Worm (Caenorhabditis elegans): ENCODE measurements around the gene nhr-193.

Gene nhr-193

DNA sequence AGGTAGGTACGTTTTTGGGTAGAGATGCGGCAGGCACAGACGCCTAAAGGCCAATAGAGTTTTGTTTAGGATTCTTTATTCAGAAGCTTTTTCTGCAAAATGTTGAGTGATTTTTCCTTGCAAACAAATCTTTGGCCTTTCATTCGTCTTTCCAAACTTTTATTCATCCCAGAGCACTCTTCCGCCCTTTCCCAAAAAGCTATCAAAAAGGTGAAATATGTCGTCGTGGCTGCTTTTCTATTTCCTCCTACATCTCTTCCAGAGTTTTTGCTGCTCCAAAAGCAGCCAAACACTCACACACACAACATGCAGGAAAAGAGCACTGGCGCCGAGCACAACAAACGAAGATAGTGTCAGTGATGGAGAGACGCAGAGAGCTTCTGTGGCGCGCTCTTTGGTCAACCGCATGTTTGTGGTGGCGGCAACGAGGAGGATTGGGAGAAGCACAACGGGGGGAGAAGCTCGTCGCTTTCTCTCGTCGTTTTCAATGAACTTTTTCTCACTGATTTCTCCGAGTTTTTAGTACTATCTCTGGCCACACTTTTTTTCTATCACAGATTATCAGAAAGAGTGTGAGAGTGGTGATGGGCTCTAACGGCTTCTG is 8.8 kb downstream of the nhr-193 start (continued):
- TF ChIP-seq rbr-2 (tag; optimal IDR thresholded peaks at IDR 0.05) (peak; percentile 66), lir-3 (tag; optimal IDR thresholded peaks at IDR 0.05) (no peak), spr-3 (GFP tag; optimal IDR thresholded peaks at IDR 0.05) (no peak), aha-1 (tag) (peak; percentile 95), T26A8.4 (GFP tag; IDR thresholded peaks at IDR 0.05) (0 out of 2 replicates have a peak, but pooled peaks have one; percentile 13), F26F4.8 (GFP tag; conservative IDR thresholded peaks at IDR 0.05) (no peak), mdl-1 (tag; optimal IDR thresholded peaks at IDR 0.05) (peak; percentile 9 to 75)

DNA sequence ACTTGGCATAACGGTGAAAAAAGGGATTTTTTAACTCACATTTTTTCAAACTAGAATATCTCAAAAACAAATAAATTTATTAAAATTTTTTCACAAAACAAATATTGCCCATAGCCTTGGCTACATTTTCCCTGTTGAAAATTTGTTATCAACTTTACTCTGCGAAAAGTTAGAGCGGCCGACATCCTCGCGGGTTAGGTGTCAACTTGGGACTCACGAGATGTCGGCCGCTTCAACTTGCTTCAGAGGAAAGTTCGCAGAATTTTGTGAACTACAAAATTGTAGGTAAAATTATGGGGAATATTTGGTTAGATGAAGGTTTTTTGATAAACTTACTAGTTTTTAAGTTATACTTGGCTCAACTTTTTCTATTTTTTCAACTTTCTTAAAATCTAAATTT is 9.6 kb downstream of the nhr-193 start:
- peak; percentile 23 for TF ChIP-seq snpc-4 (tag; optimal IDR thresholded peaks at IDR 0.05)
- TF ChIP-seq nhr-102 (tag; optimal IDR thresholded peaks at IDR 0.05), result no peak
- TF ChIP-seq nhr-41 (GFP tag; IDR thresholded peaks at IDR 0.05), result no peak
- no peak for TF ChIP-seq F37D6.2 (tag; optimal IDR thresholded peaks at IDR 0.05)
- TF ChIP-seq nhr-237 (tag; optimal IDR thresholded peaks at IDR 0.05), result no peak
- TF ChIP-seq Y75B8A.6 (GFP tag; IDR thresholded peaks at IDR 0.05), result no peak

DNA sequence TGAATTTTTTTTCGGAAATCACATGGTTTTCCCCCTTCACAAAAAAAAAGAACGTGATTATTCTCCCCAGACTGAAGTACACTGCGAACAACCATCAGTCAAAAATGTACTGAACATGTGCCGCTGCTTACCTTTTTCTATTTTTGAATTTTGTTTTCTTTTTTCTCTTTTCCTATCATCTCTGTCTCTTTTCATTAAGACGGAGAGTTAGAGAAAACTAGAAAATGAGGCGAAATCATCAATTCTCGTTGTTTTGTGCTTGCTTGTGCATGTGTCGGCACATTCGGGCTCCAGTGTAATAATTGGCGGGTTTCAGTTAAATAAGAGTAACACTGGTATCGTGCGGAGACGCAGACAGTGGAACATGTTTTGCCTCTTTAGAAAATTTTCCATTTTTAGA is 10.2 kb downstream of the nhr-193 start:
- TF ChIP-seq F26F4.8 (GFP tag; conservative IDR thresholded peaks at IDR 0.05) (no peak), aly-2 (tag; optimal IDR thresholded peaks at IDR 0.05) (no peak), snpc-1.2 (GFP tag; IDR thresholded peaks at IDR 0.05) (no peak), zip-2 (tag; optimal IDR thresholded peaks at IDR 0.05) (no peak), mxl-2 (GFP tag; conservative IDR thresholded peaks at IDR 0.05) (no peak), madf-5 (GFP tag; IDR thresholded peaks at IDR 0.05) (no peak), dve-1 (tag; optimal IDR thresholded peaks at IDR 0.05; ENCODE audit: insufficient read depth) (peak; percentile 59), vab-7 (GFP tag; IDR thresholded peaks at IDR 0.05) (no peak), lin-29 (GFP tag; IDR thresholded peaks at IDR 0.05) (no peak), lin-1 (GFP tag; IDR thresholded peaks at IDR 0.05) (no peak), fkh-10 (GFP tag; optimal IDR thresholded peaks at IDR 0.05) (no peak), nhr-11 (tag; optimal IDR thresholded peaks at IDR 0.05) (peak; percentile 75), sdz-12 (GFP tag; optimal IDR thresholded peaks at IDR 0.05) (no peak), nhr-28 (tag; optimal IDR thresholded peaks at IDR 0.05) (peak; percentile 91), ceh-62 (tag; optimal IDR thresholded peaks at IDR 0.05) (no peak), daf-12 (tag; optimal IDR thresholded peaks at IDR 0.05) (no peak), nhr-77 (tag; optimal IDR thresholded peaks at IDR 0.05) (peak; percentile 50), ceh-28 (tag; optimal IDR thresholded peaks at IDR 0.05) (no peak), nhr-10 (tag; optimal IDR thresholded peaks at IDR 0.05) (no peak), lin-39 (tag; optimal IDR thresholded peaks at IDR 0.05) (no peak), hif-1 (tag; optimal IDR thresholded peaks at IDR 0.05) (peak in 1 of 2 experiments; percentile 61), daf-19 (GFP tag; conservative IDR thresholded peaks at IDR 0.05) (no peak), cey-2 (tag; optimal IDR thresholded peaks at IDR 0.05; ENCODE audit: borderline replicate concordance, insufficient read depth) (no peak), rbr-2 (tag; optimal IDR thresholded peaks at IDR 0.05) (peak; percentile 9), mxl-3 (GFP tag; optimal IDR thresholded peaks at IDR 0.05) (peak; percentile 37), spr-1 (tag; optimal IDR thresholded peaks at IDR 0.05) (no peak), nhr-111 (GFP tag; optimal IDR thresholded peaks at IDR 0.05) (no peak), Y48G9A.11 (GFP tag; IDR thresholded peaks at IDR 0.05) (no peak), nhr-102 (tag; optimal IDR thresholded peaks at IDR 0.05) (peak; percentile 16), dmd-9 (GFP tag; IDR thresholded peaks at IDR 0.05) (no peak), nhr-237 (tag; optimal IDR thresholded peaks at IDR 0.05) (no peak), hmg-1.1 (GFP tag; IDR thresholded peaks at IDR 0.05) (0 out of 2 replicates have a peak, but pooled peaks have one; percentile 11), ama-1 (optimal IDR thresholded peaks at IDR 0.05) (no peak), nhr-41 (GFP tag; IDR thresholded peaks at IDR 0.05) (no peak), lsy-2 (tag; optimal IDR thresholded peaks at IDR 0.05) (peak in 1 of 2 experiments; percentile 48), ZK546.5 (tag; optimal IDR thresholded peaks at IDR 0.05) (no peak), dmd-8 (GFP tag; IDR thresholded peaks at IDR 0.05) (no peak), hlh-30 (tag; optimal IDR thresholded peaks at IDR 0.05; ENCODE audit: insufficient read depth) (peak; percentile 86), unc-62 (GFP tag; optimal IDR thresholded peaks at IDR 0.05 in 1 of 2) (peak in 1 of 2 experiments; percentile 42), unc-62 (tag; optimal IDR thresholded peaks at IDR 0.05) (no peak)

Measured in whole organism, L4 larva.